Fruit fly (Drosophila melanogaster) whole organism, embryonic: Measurements from ENCODE around the gene bys.

ENCODE experiments used
- ATbp ChIP-seq: fragments of 200-800 bp; sonication (Bioruptor generic); optimal IDR thresholded peaks from 2 replicates; lab custom pipeline; 2017; ENCODE audit warnings: missing biosample characterization, mild to moderate bottlenecking, missing genetic modification characterization, missing genetic modification reagents
- Abd-B ChIP-seq: fragments of 200-800 bp; sonication (Bioruptor generic); optimal IDR thresholded peaks from 2 replicates; lab custom pipeline; 2018; ENCODE audit warnings: missing biosample characterization, mild to moderate bottlenecking, missing genetic modification characterization, moderate library complexity
- Ada2b ChIP-seq: fragments of 200-800 bp; sonication (Bioruptor generic); IDR thresholded peaks from 2 replicates; pipeline ENCODE4 v1.3.6; 2022; ENCODE audit warnings: missing biosample characterization, missing genetic modification characterization
- Asciz ChIP-seq: fragments of 200-800 bp; sonication (Bioruptor generic); optimal IDR thresholded peaks from 2 replicates; lab custom pipeline; 2017; ENCODE audit warnings: missing biosample characterization, mild to moderate bottlenecking, missing genetic modification characterization, missing genetic modification reagents
- Blimp-1 ChIP-seq: fragments of 200-800 bp; sonication (Bioruptor generic); optimal IDR thresholded peaks from 3 replicates; lab custom pipeline; 2018; ENCODE audit warnings: missing biosample characterization, missing genetic modification characterization, mild to moderate bottlenecking, moderate library complexity, missing genetic modification reagents
- CG10366 ChIP-seq: fragments of 200-800 bp; sonication (Bioruptor generic); IDR thresholded peaks from 2 replicates; pipeline ENCODE4 v1.3.6; 2022; ENCODE audit warnings: missing biosample characterization, missing genetic modification characterization
- CG10431 ChIP-seq: fragments of 200-800 bp; sonication (Bioruptor generic); optimal IDR thresholded peaks from 3 replicates; lab custom pipeline; 2018; ENCODE audit warnings: missing biosample characterization, mild to moderate bottlenecking, missing genetic modification characterization
- CG11247 ChIP-seq: fragments of 200-800 bp; sonication (Bioruptor generic); IDR thresholded peaks from 2 replicates; pipeline ENCODE4 v1.3.6; 2022; ENCODE audit warnings: missing biosample characterization, missing genetic modification characterization
- CG12071 ChIP-seq: fragments of 200-800 bp; sonication (Bioruptor generic); optimal IDR thresholded peaks from 3 replicates; lab custom pipeline; 2018; ENCODE audit warnings: missing biosample characterization, mild to moderate bottlenecking, missing genetic modification characterization
- CG12219 ChIP-seq: fragments of 200-800 bp; sonication (Bioruptor generic); optimal IDR thresholded peaks from 3 replicates; lab custom pipeline; 2018; ENCODE audit warnings: missing biosample characterization, mild to moderate bottlenecking, missing genetic modification characterization
- CG12236 ChIP-seq: fragments of 200-800 bp; sonication (Bioruptor generic); optimal IDR thresholded peaks from 2 replicates; lab custom pipeline; 2016; ENCODE audit warnings: missing biosample characterization, missing genetic modification characterization
- CG13287 ChIP-seq: fragments of 200-800 bp; sonication (Bioruptor generic); IDR thresholded peaks from 2 replicates; pipeline ENCODE4 v1.3.6; 2022; ENCODE audit warnings: missing biosample characterization, missing genetic modification characterization; ENCODE audit not compliant: partially characterized antibody
- CG13424 ChIP-seq: fragments of 200-800 bp; sonication (Bioruptor generic); optimal IDR thresholded peaks from 2 replicates; lab custom pipeline; 2019; ENCODE audit warnings: missing biosample characterization, mild to moderate bottlenecking, missing genetic modification characterization, moderate library complexity
- CG14965 ChIP-seq: fragments of 200-800 bp; sonication (Bioruptor generic); optimal IDR thresholded peaks from 2 replicates; lab custom pipeline; 2016; ENCODE audit warnings: missing biosample characterization, missing genetic modification characterization, borderline replicate concordance
- CG1647 ChIP-seq: fragments of 200-800 bp; sonication (Bioruptor generic); optimal IDR thresholded peaks from 3 replicates; lab custom pipeline; 2016; ENCODE audit warnings: missing biosample characterization, missing genetic modification characterization
- CG17385 ChIP-seq: fragments of 200-800 bp; sonication (Bioruptor generic); optimal IDR thresholded peaks from 3 replicates; lab custom pipeline; 2018; ENCODE audit warnings: missing biosample characterization, mild to moderate bottlenecking, missing genetic modification characterization
- CG3281 ChIP-seq: fragments of 200-800 bp; sonication (Bioruptor generic); optimal IDR thresholded peaks from 3 replicates; lab custom pipeline; 2017; ENCODE audit warnings: missing biosample characterization, mild to moderate bottlenecking, missing genetic modification characterization
- CG34224 ChIP-seq: fragments of 200-800 bp; sonication (Bioruptor generic); IDR thresholded peaks from 3 replicates; pipeline ENCODE4 v1.3.6; 2022; ENCODE audit warnings: missing biosample characterization, missing genetic modification characterization; ENCODE audit not compliant: partially characterized antibody
- CG4328 ChIP-seq: fragments of 200-800 bp; sonication (Bioruptor generic); optimal IDR thresholded peaks from 3 replicates; lab custom pipeline; 2017; ENCODE audit warnings: missing biosample characterization, missing genetic modification reagents, missing genetic modification characterization
- CG4820 ChIP-seq: fragments of 200-800 bp; sonication (Bioruptor generic); optimal IDR thresholded peaks from 3 replicates; lab custom pipeline; 2016; ENCODE audit warnings: missing biosample characterization, missing genetic modification characterization
- CG8359 ChIP-seq: fragments of 200-800 bp; sonication (Bioruptor generic); optimal IDR thresholded peaks from 2 replicates; lab custom pipeline; 2017; ENCODE audit warnings: missing biosample characterization, mild to moderate bottlenecking, missing genetic modification characterization, borderline replicate concordance
- CG8944 ChIP-seq: fragments of 200-800 bp; sonication (Bioruptor generic); optimal IDR thresholded peaks from 3 replicates; lab custom pipeline; 2016; ENCODE audit warnings: missing biosample characterization, missing genetic modification characterization
- CTCF ChIP-seq: fragments of 200-800 bp; sonication (Bioruptor generic); optimal IDR thresholded peaks from 2 replicates; lab custom pipeline; 2017; ENCODE audit warnings: missing biosample characterization, mild to moderate bottlenecking, missing genetic modification characterization, moderate library complexity
- CkIIα-i1 ChIP-seq: fragments of 200-800 bp; sonication (Bioruptor generic); IDR thresholded peaks from 2 replicates; pipeline ENCODE4 v1.3.6; 2022; ENCODE audit warnings: missing biosample characterization, missing genetic modification characterization
- D19A ChIP-seq: fragments of 200-800 bp; optimal IDR thresholded peaks from 3 replicates; lab custom pipeline; 2019; ENCODE audit warnings: missing biosample characterization, mild to moderate bottlenecking, missing genetic modification characterization, moderate library complexity
- Dp ChIP-seq: fragments of 200-800 bp; sonication (Bioruptor generic); optimal IDR thresholded peaks from 2 replicates; lab custom pipeline; 2018; ENCODE audit warnings: missing biosample characterization, mild to moderate bottlenecking, missing genetic modification characterization, moderate library complexity
- GATAe ChIP-seq: fragments of 200-800 bp; sonication (Bioruptor generic); conservative IDR thresholded peaks from 2 replicates; pipeline ENCODE4 v1.3.6; 2022; ENCODE audit warnings: missing biosample characterization, missing genetic modification characterization
- Gsc ChIP-seq: fragments of 200-800 bp; sonication (Bioruptor generic); IDR thresholded peaks from 2 replicates; pipeline ENCODE4 v1.3.6; 2022; ENCODE audit warnings: missing biosample characterization, missing genetic modification characterization
- H2.0 ChIP-seq: fragments of 200-800 bp; sonication (Bioruptor generic); IDR thresholded peaks from 2 replicates; pipeline ENCODE4 v1.3.6; 2022; ENCODE audit warnings: missing biosample characterization, missing genetic modification characterization
- HLHmδ ChIP-seq: fragments of 200-800 bp; sonication (Bioruptor generic); optimal IDR thresholded peaks from 2 replicates; lab custom pipeline; 2018; ENCODE audit warnings: missing biosample characterization, mild to moderate bottlenecking, missing genetic modification characterization, moderate library complexity
- Hr51 ChIP-seq, 2 experiments: fragments of 200-800 bp; sonication (Bioruptor generic); optimal IDR thresholded peaks; 2 replicates in 1 of 2; 3 replicates in 1 of 2; lab custom pipeline; 2016 to 2018; ENCODE audit warnings: missing biosample characterization in 2 of 2, missing genetic modification characterization in 2 of 2, mild to moderate bottlenecking in 1 of 2, moderate library complexity in 1 of 2
- Lpt ChIP-seq: fragments of >200 bp; optimal IDR thresholded peaks from 2 replicates; lab custom pipeline; 2018; ENCODE audit warnings: missing biosample characterization, missing genetic modification characterization
- MBD-R2 ChIP-seq: fragments of 200-800 bp; sonication (Bioruptor generic); IDR thresholded peaks from 2 replicates; pipeline ENCODE4 v1.3.6; 2022; ENCODE audit warnings: missing biosample characterization, missing genetic modification characterization
- Mad ChIP-seq: fragments of 200-800 bp; sonication (Bioruptor generic); optimal IDR thresholded peaks from 2 replicates; lab custom pipeline; 2016; ENCODE audit warnings: missing biosample characterization, missing genetic modification characterization
- NC2α ChIP-seq: fragments of 200-800 bp; sonication (Bioruptor generic); optimal IDR thresholded peaks from 2 replicates; lab custom pipeline; 2016; ENCODE audit warnings: missing biosample characterization, missing genetic modification characterization
- Nf-YA ChIP-seq: fragments of 200-800 bp; sonication (Bioruptor generic); IDR thresholded peaks from 2 replicates; pipeline ENCODE4 v1.3.6; 2022; ENCODE audit warnings: missing biosample characterization, missing genetic modification characterization
- Usf ChIP-seq: fragments of 200-800 bp; sonication (Bioruptor generic); optimal IDR thresholded peaks from 2 replicates; lab custom pipeline; 2017; ENCODE audit warnings: missing genotype, missing biosample characterization, missing genetic modification characterization
- Xrp1 ChIP-seq: fragments of 200-800 bp; sonication (Bioruptor generic); IDR thresholded peaks from 2 replicates; pipeline ENCODE4 v1.3.6; 2022; ENCODE audit warnings: missing biosample characterization, missing genetic modification characterization
- ase ChIP-seq: fragments of 200-800 bp; sonication (Bioruptor generic); IDR thresholded peaks from 3 replicates; pipeline ENCODE4 v1.3.6; 2022; ENCODE audit warnings: missing biosample characterization, missing genetic modification characterization
- btn ChIP-seq: fragments of 200-800 bp; sonication (Bioruptor generic); optimal IDR thresholded peaks from 2 replicates; lab custom pipeline; 2016; ENCODE audit warnings: missing biosample characterization, missing genetic modification characterization
- chm ChIP-seq: fragments of 200-800 bp; sonication (Bioruptor generic); IDR thresholded peaks from 2 replicates; pipeline ENCODE4 v1.3.6; 2022; ENCODE audit warnings: missing biosample characterization, missing genetic modification characterization
- ewg ChIP-seq: fragments of 200-800 bp; sonication (Bioruptor generic); optimal IDR thresholded peaks from 3 replicates; lab custom pipeline; 2017; ENCODE audit warnings: mild to moderate bottlenecking, missing biosample characterization, missing genetic modification reagents, missing genetic modification characterization
- eyg ChIP-seq: fragments of 200-800 bp; sonication (Bioruptor generic); optimal IDR thresholded peaks from 3 replicates; lab custom pipeline; 2016; ENCODE audit warnings: missing biosample characterization, missing genetic modification characterization
- jing ChIP-seq: fragments of 200-800 bp; sonication (Bioruptor generic); optimal IDR thresholded peaks from 2 replicates; lab custom pipeline; 2018; ENCODE audit warnings: missing biosample characterization, mild to moderate bottlenecking, missing genetic modification characterization
- lab ChIP-seq: fragments of 200-800 bp; sonication (Bioruptor generic); optimal IDR thresholded peaks from 3 replicates; lab custom pipeline; 2017; ENCODE audit warnings: missing biosample characterization, missing genetic modification characterization, mild to moderate bottlenecking, moderate library complexity, missing genetic modification reagents
- mirr ChIP-seq: fragments of 200-800 bp; sonication (Bioruptor generic); optimal IDR thresholded peaks from 3 replicates; lab custom pipeline; 2018; ENCODE audit warnings: missing biosample characterization, mild to moderate bottlenecking, missing genetic modification characterization
- run ChIP-seq: fragments of 200-800 bp; sonication (Bioruptor generic); optimal IDR thresholded peaks from 3 replicates; lab custom pipeline; 2018; ENCODE audit warnings: missing biosample characterization, mild to moderate bottlenecking, missing genetic modification characterization
- tgo ChIP-seq: fragments of 200-800 bp; sonication (Bioruptor generic); IDR thresholded peaks from 3 replicates; pipeline ENCODE4 v1.3.6; 2022; ENCODE audit warnings: missing biosample characterization, missing genetic modification characterization
- trh ChIP-seq: fragments of 200-800 bp; sonication (Bioruptor generic); optimal IDR thresholded peaks from 2 replicates; lab custom pipeline; 2016; ENCODE audit warnings: missing biosample characterization, missing genetic modification characterization
- zfh1 ChIP-seq: fragments of 200-800 bp; sonication (Bioruptor generic); IDR thresholded peaks from 3 replicates; pipeline ENCODE4 v1.3.6; 2022; ENCODE audit warnings: missing biosample characterization, missing genetic modification characterization

The bys gene

DNA sequence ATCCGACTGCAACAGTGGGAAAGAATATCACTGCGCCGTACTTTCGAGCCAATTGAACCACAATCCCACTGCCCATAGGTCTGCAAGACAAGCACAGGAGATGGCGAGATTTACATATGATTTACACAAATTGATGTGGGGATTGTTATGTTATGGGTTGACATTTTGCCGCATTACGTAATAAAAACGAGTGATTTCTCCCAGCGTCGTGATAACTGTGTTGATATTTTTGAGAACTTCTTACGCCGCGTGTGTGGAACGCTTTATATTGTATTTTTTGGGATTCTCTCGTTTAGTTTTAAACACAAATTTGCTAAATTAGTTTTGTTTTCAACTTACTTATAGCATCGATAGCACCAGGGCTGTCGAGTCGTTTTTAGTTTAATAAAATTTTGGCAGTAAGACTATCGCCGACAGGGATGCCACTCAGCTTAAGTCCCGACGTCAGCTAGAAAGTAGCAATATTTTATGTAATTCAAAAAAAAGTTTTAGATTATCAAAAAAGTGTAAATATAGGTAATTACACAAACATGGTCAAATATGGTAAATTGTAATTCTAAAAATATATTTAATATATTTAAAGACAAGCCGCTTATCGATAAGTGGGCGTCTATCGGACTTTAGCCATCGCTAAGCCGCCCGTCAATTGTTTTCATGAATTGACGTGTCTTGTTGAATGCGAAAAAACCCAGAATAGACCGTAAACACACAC, 8.1 kb upstream of the bys start, which contains the start of the genes CG45089, ND-MNLL and p115 (continued):
- TF ChIP-seq CG11247 (peak; percentile 32; the same call in 1 of the 2 replicates), Abd-B (GFP tag; lab: Kevin White, UChicago) (peak; percentile 65), HLHmδ (GFP tag; lab: Kevin White, UChicago) (no peak), eyg (GFP tag; lab: Kevin White, UChicago) (no peak), CTCF (GFP tag; lab: Kevin White, UChicago) (no peak), btn (no peak), CG4328 (GFP tag; lab: Kevin White, UChicago) (peak; percentile 63), H2.0 (GFP tag; lab: Robert Waterston, UW) (0 out of 2 replicates have a peak, but pooled peaks have one; percentile 14), Gsc (GFP tag; lab: Robert Waterston, UW) (no peak), ewg (GFP tag; lab: Kevin White, UChicago) (peak; percentile 3), CkIIα-i1 (GFP tag; lab: Robert Waterston, UW) (no peak), ATbp (no peak), Blimp-1 (GFP tag; lab: Kevin White, UChicago) (peak; percentile 45), mirr (GFP tag; lab: Kevin White, UChicago) (no peak), zfh1 (peak; percentile 55; the same call in 1 of the 3 replicates), CG8359 (GFP tag; lab: Kevin White, UChicago) (no peak), Hr51 (GFP tag; optimal IDR thresholded peaks at IDR 0.05; lab: Kevin White, UChicago) (peak; percentile 35 to 64), Xrp1 (GFP tag; lab: Robert Waterston, UW) (peak; percentile 57; the same call in 1 of the 2 replicates), CG17385 (GFP tag; lab: Kevin White, UChicago) (no peak), ase (GFP tag; lab: Robert Waterston, UW) (no peak), Usf (GFP tag; lab: Kevin White, UChicago) (no peak), CG12219 (no peak), NC2α (no peak), Dp (GFP tag; lab: Kevin White, UChicago) (peak; percentile 35), run (tag; lab: Kevin White, UChicago) (no peak), CG34224 (GFP tag; lab: Robert Waterston, UW) (no peak), Lpt (GFP tag; lab: Kevin White, UChicago) (no peak), CG12071 (GFP tag; lab: Kevin White, UChicago) (no peak), tgo (GFP tag; lab: Robert Waterston, UW) (peak; percentile 53; the same call in 2 of the 3 replicates), MBD-R2 (peak; percentile 78), CG10366 (GFP tag; lab: Robert Waterston, UW) (peak; percentile 46), CG3281 (GFP tag; lab: Kevin White, UChicago) (peak; percentile 53), chm (no peak), D19A (tag; lab: Kevin White, UChicago) (peak; percentile 33), jing (GFP tag; lab: Kevin White, UChicago) (no peak), lab (GFP tag; lab: Kevin White, UChicago) (peak; percentile 65), Nf-YA (GFP tag; lab: Robert Waterston, UW) (no peak), CG13287 (GFP tag; lab: Robert Waterston, UW) (peak; percentile 81), Mad (GFP tag; lab: Kevin White, UChicago) (no peak), CG12236 (GFP tag; lab: Kevin White, UChicago) (no peak), CG10431 (GFP tag; lab: Kevin White, UChicago) (no peak), Asciz (no peak), Ada2b (peak; percentile 42; the same call in 1 of the 2 replicates), CG14965 (GFP tag; lab: Kevin White, UChicago) (no peak), trh (GFP tag; lab: Kevin White, UChicago) (no peak), CG13424 (peak; percentile 72), CG1647 (no peak), GATAe (no peak), CG4820 (GFP tag; lab: Kevin White, UChicago) (peak; percentile 36), CG8944 (GFP tag; lab: Kevin White, UChicago) (no peak)
